Fruit fly (Drosophila melanogaster) whole organism, embryonic: ENCODE measurements around the gene CG31627.

Experiments used
- Atf6 ChIP-seq: fragments of 200-800 bp; sonication (Bioruptor generic); IDR thresholded peaks from 2 replicates; pipeline ENCODE4 v1.3.6; 2022; ENCODE audit warnings: missing biosample characterization, missing genetic modification characterization
- B-H1 ChIP-seq: fragments of 200-800 bp; sonication (Bioruptor generic); IDR thresholded peaks from 3 replicates; pipeline ENCODE4 v1.3.6; 2022; ENCODE audit warnings: missing biosample characterization, missing genetic modification characterization
- CG12236 ChIP-seq: fragments of 200-800 bp; sonication (Bioruptor generic); optimal IDR thresholded peaks from 2 replicates; lab custom pipeline; 2016; ENCODE audit warnings: missing biosample characterization, missing genetic modification characterization
- CG12391 ChIP-seq: fragments of 200-800 bp; sonication (Bioruptor generic); optimal IDR thresholded peaks from 3 replicates; lab custom pipeline; 2018; ENCODE audit warnings: missing biosample characterization, mild to moderate bottlenecking, missing genetic modification characterization, moderate library complexity
- CG12744 ChIP-seq: fragments of 200-800 bp; sonication (Bioruptor generic); optimal IDR thresholded peaks from 2 replicates; lab custom pipeline; 2016; ENCODE audit warnings: missing biosample characterization, missing genetic modification characterization
- CG13424 ChIP-seq: fragments of 200-800 bp; sonication (Bioruptor generic); optimal IDR thresholded peaks from 2 replicates; lab custom pipeline; 2019; ENCODE audit warnings: missing biosample characterization, mild to moderate bottlenecking, missing genetic modification characterization, moderate library complexity
- CG13894 ChIP-seq: fragments of 200-800 bp; sonication (Bioruptor generic); optimal IDR thresholded peaks from 3 replicates; lab custom pipeline; 2018; ENCODE audit warnings: missing biosample characterization, mild to moderate bottlenecking, missing genetic modification characterization, moderate library complexity
- CG15011 ChIP-seq: fragments of 200-800 bp; sonication (Bioruptor generic); optimal IDR thresholded peaks from 3 replicates; lab custom pipeline; 2018; ENCODE audit warnings: missing biosample characterization, mild to moderate bottlenecking, missing genetic modification characterization
- CG1529 ChIP-seq: fragments of 200-800 bp; sonication (Bioruptor generic); optimal IDR thresholded peaks from 3 replicates; lab custom pipeline; 2018; ENCODE audit warnings: missing biosample characterization, missing genetic modification characterization
- CG2678 ChIP-seq: fragments of 200-800 bp; sonication (Bioruptor generic); optimal IDR thresholded peaks from 3 replicates; lab custom pipeline; 2019; ENCODE audit warnings: missing biosample characterization, mild to moderate bottlenecking, missing genetic modification characterization, moderate library complexity
- CG30020 ChIP-seq: fragments of 200-800 bp; optimal IDR thresholded peaks from 2 replicates; lab custom pipeline; 2019; ENCODE audit warnings: missing biosample characterization, mild to moderate bottlenecking, missing genetic modification characterization, moderate library complexity
- CG4360 ChIP-seq: fragments of 200-800 bp; sonication (Bioruptor generic); IDR thresholded peaks from 2 replicates; pipeline ENCODE4 v1.3.6; 2022; ENCODE audit warnings: missing biosample characterization, missing genetic modification characterization
- CG43689 ChIP-seq: fragments of 200-800 bp; sonication (Bioruptor generic); IDR thresholded peaks from 2 replicates; pipeline ENCODE4 v1.3.6; 2022; ENCODE audit warnings: missing biosample characterization, missing genetic modification characterization
- CG4617 ChIP-seq: fragments of 200-800 bp; sonication (Bioruptor generic); optimal IDR thresholded peaks from 3 replicates; lab custom pipeline; 2016; ENCODE audit warnings: missing biosample characterization, missing genetic modification characterization, borderline replicate concordance
- Dad ChIP-seq: fragments of 200-800 bp; sonication (Bioruptor generic); optimal IDR thresholded peaks from 3 replicates; lab custom pipeline; 2016; ENCODE audit warnings: missing biosample characterization, missing genetic modification characterization
- Dref ChIP-seq: fragments of 200-800 bp; sonication (Bioruptor generic); IDR thresholded peaks from 2 replicates; pipeline ENCODE4 v1.3.6; 2022; ENCODE audit warnings: missing biosample characterization, missing genetic modification characterization
- GATAe ChIP-seq: fragments of 200-800 bp; sonication (Bioruptor generic); conservative IDR thresholded peaks from 2 replicates; pipeline ENCODE4 v1.3.6; 2022; ENCODE audit warnings: missing biosample characterization, missing genetic modification characterization
- HHEX ChIP-seq: fragments of 200-800 bp; sonication (Bioruptor generic); optimal IDR thresholded peaks from 3 replicates; lab custom pipeline; 2017; ENCODE audit warnings: missing biosample characterization, mild to moderate bottlenecking, missing genetic modification characterization, missing genetic modification reagents
- Hr3 ChIP-seq: fragments of 200-800 bp; sonication (Bioruptor generic); optimal IDR thresholded peaks from 3 replicates; lab custom pipeline; 2016; ENCODE audit warnings: missing biosample characterization, missing genetic modification characterization
- Hr78 ChIP-seq, 2 experiments: fragments of 200-800 bp in 1 of 2; fragments of >200 bp in 1 of 2; sonication (Bioruptor generic) in 1 of 2; optimal IDR thresholded peaks; 2 replicates each; lab custom pipeline; 2017 to 2019; ENCODE audit warnings: missing biosample characterization in 2 of 2, missing genetic modification characterization in 2 of 2, mild to moderate bottlenecking in 1 of 2, moderate library complexity in 1 of 2
- Lhr ChIP-seq: fragments of 200-800 bp; sonication (Bioruptor generic); optimal IDR thresholded peaks from 3 replicates; lab custom pipeline; 2017; ENCODE audit warnings: mild to moderate bottlenecking, missing biosample characterization, missing genetic modification reagents, missing genetic modification characterization
- NC2α ChIP-seq: fragments of 200-800 bp; sonication (Bioruptor generic); optimal IDR thresholded peaks from 2 replicates; lab custom pipeline; 2016; ENCODE audit warnings: missing biosample characterization, missing genetic modification characterization
- Nf-YC ChIP-seq: fragments of 200-800 bp; optimal IDR thresholded peaks from 3 replicates; lab custom pipeline; 2019; ENCODE audit warnings: missing biosample characterization, mild to moderate bottlenecking, missing genetic modification characterization, moderate library complexity
- Ssrp ChIP-seq: fragments of 200-800 bp; sonication (Bioruptor generic); optimal IDR thresholded peaks from 2 replicates; lab custom pipeline; 2018; ENCODE audit warnings: missing biosample characterization, mild to moderate bottlenecking, missing genetic modification characterization, moderate library complexity
- TFAM ChIP-seq: fragments of 200-800 bp; sonication (Bioruptor generic); optimal IDR thresholded peaks from 2 replicates; lab custom pipeline; 2017; ENCODE audit warnings: missing biosample characterization, missing genetic modification characterization, inconsistent platforms
- Usf ChIP-seq: fragments of 200-800 bp; sonication (Bioruptor generic); optimal IDR thresholded peaks from 2 replicates; lab custom pipeline; 2017; ENCODE audit warnings: missing genotype, missing biosample characterization, missing genetic modification characterization
- amos ChIP-seq: fragments of 200-800 bp; sonication (Bioruptor generic); IDR thresholded peaks from 2 replicates; pipeline ENCODE4 v1.3.6; 2022; ENCODE audit warnings: missing biosample characterization, missing genetic modification characterization; ENCODE audit not compliant: partially characterized antibody
- ato ChIP-seq: fragments of 200-800 bp; sonication (Bioruptor generic); IDR thresholded peaks from 2 replicates; pipeline ENCODE4 v1.3.6; 2022; ENCODE audit warnings: missing biosample characterization, missing genetic modification characterization; ENCODE audit not compliant: partially characterized antibody
- btn ChIP-seq: fragments of 200-800 bp; sonication (Bioruptor generic); optimal IDR thresholded peaks from 2 replicates; lab custom pipeline; 2016; ENCODE audit warnings: missing biosample characterization, missing genetic modification characterization
- crp ChIP-seq, 2 experiments: fragments of 200-800 bp; sonication (Bioruptor generic); optimal IDR thresholded peaks; 2 replicates in 1 of 2; 3 replicates in 1 of 2; lab custom pipeline; 2017; ENCODE audit warnings: missing biosample characterization in 2 of 2, missing genetic modification characterization in 2 of 2, mild to moderate bottlenecking in 1 of 2, moderate library complexity in 1 of 2
- cwo ChIP-seq: fragments of 200-800 bp; sonication (Bioruptor generic); optimal IDR thresholded peaks from 3 replicates; lab custom pipeline; 2017; ENCODE audit warnings: missing biosample characterization, missing genetic modification characterization, mild to moderate bottlenecking, moderate library complexity, missing genetic modification reagents
- exex ChIP-seq: fragments of 200-800 bp; sonication (Bioruptor generic); optimal IDR thresholded peaks from 4 replicates; lab custom pipeline; 2018; ENCODE audit warnings: missing biosample characterization, mild to moderate bottlenecking, missing genetic modification characterization, moderate library complexity
- gcm2 ChIP-seq: fragments of 200-800 bp; sonication (Bioruptor generic); optimal IDR thresholded peaks from 2 replicates; lab custom pipeline; 2016; ENCODE audit warnings: missing biosample characterization, missing genetic modification characterization
- grau ChIP-seq: fragments of 200-800 bp; optimal IDR thresholded peaks from 3 replicates; lab custom pipeline; 2019; ENCODE audit warnings: missing biosample characterization, mild to moderate bottlenecking, missing genetic modification characterization, moderate library complexity
- ham ChIP-seq: fragments of 200-800 bp; sonication (Bioruptor generic); IDR thresholded peaks from 2 replicates; pipeline ENCODE4 v1.3.6; 2022; ENCODE audit warnings: missing biosample characterization, missing genetic modification characterization
- her ChIP-seq: fragments of 200-800 bp; sonication (Bioruptor generic); optimal IDR thresholded peaks from 2 replicates; lab custom pipeline; 2016; ENCODE audit warnings: missing biosample characterization, missing genetic modification characterization
- inv ChIP-seq: fragments of 200-800 bp; sonication (Bioruptor generic); IDR thresholded peaks from 2 replicates; pipeline ENCODE4 v1.3.6; 2022; ENCODE audit warnings: missing biosample characterization, missing genetic modification characterization; ENCODE audit not compliant: partially characterized antibody
- klu ChIP-seq: fragments of 200-800 bp; sonication (Bioruptor generic); IDR thresholded peaks from 2 replicates; pipeline ENCODE4 v1.3.6; 2022; ENCODE audit warnings: missing biosample characterization, missing genetic modification characterization
- lilli ChIP-seq: fragments of 200-800 bp; sonication (Bioruptor generic); optimal IDR thresholded peaks from 3 replicates; lab custom pipeline; 2016; ENCODE audit warnings: missing biosample characterization, missing genetic modification characterization
- lola ChIP-seq, 3 experiments: fragments of >200 bp in 2 of 3; fragments of 200-800 bp in 1 of 3; sonication (Bioruptor generic) in 1 of 3; optimal IDR thresholded peaks; 2 replicates each; lab custom pipeline; 2017 to 2019; ENCODE audit warnings: missing biosample characterization in 3 of 3, missing genetic modification characterization in 3 of 3, mild to moderate bottlenecking in 1 of 3, moderate library complexity in 1 of 3
- nau ChIP-seq: fragments of 200-800 bp; sonication (Bioruptor generic); optimal IDR thresholded peaks from 3 replicates; lab custom pipeline; 2017; ENCODE audit warnings: missing biosample characterization, mild to moderate bottlenecking, missing genetic modification characterization, missing genetic modification reagents
- nerfin-1 ChIP-seq: fragments of 200-800 bp; sonication (Bioruptor generic); optimal IDR thresholded peaks from 3 replicates; lab custom pipeline; 2019; ENCODE audit warnings: missing biosample characterization, mild to moderate bottlenecking, missing genetic modification characterization, moderate library complexity
- odd ChIP-seq: fragments of 200-800 bp; sonication (Bioruptor generic); optimal IDR thresholded peaks from 2 replicates; lab custom pipeline; 2017; ENCODE audit warnings: missing biosample characterization, mild to moderate bottlenecking, missing genetic modification characterization
- p53 ChIP-seq: fragments of 200-800 bp; sonication (Bioruptor generic); optimal IDR thresholded peaks from 2 replicates; lab custom pipeline; 2016; ENCODE audit warnings: missing biosample characterization, missing genetic modification characterization
- pnt ChIP-seq: fragments of 200-800 bp; sonication (Bioruptor generic); optimal IDR thresholded peaks from 3 replicates; lab custom pipeline; 2016; ENCODE audit warnings: missing biosample characterization, missing genetic modification characterization
- salm ChIP-seq: fragments of 200-800 bp; sonication (Bioruptor generic); optimal IDR thresholded peaks from 2 replicates; lab custom pipeline; 2018; ENCODE audit warnings: missing biosample characterization, mild to moderate bottlenecking, missing genetic modification characterization
- sr ChIP-seq: fragments of 200-800 bp; sonication (Bioruptor generic); IDR thresholded peaks from 3 replicates; pipeline ENCODE4 v1.3.6; 2022; ENCODE audit warnings: missing biosample characterization, missing genetic modification characterization
- ssp ChIP-seq: fragments of 200-800 bp; sonication (Bioruptor generic); IDR thresholded peaks from 2 replicates; pipeline ENCODE4 v1.3.6; 2022; ENCODE audit warnings: missing biosample characterization, missing genetic modification characterization
- sug ChIP-seq: fragments of 200-800 bp; optimal IDR thresholded peaks from 2 replicates; lab custom pipeline; 2019; ENCODE audit warnings: missing biosample characterization, mild to moderate bottlenecking, missing genetic modification characterization, moderate library complexity
- trem ChIP-seq: fragments of 200-800 bp; optimal IDR thresholded peaks from 3 replicates; lab custom pipeline; 2019; ENCODE audit warnings: missing biosample characterization, mild to moderate bottlenecking, missing genetic modification characterization, moderate library complexity

Gene CG31627

dm6 chr2L:21149053-21149452 lies 24.0 kb upstream of the CG31627 start (continued):
- TF ChIP-seq inv (GFP tag; lab: Robert Waterston, UW): 0 out of 2 replicates have a peak, but pooled peaks have one; percentile 24
- no peak for TF ChIP-seq salm
- TF ChIP-seq Usf (GFP tag; lab: Kevin White, UChicago): no peak
- peak; percentile 53 for TF ChIP-seq ssp
- TF ChIP-seq crp (GFP tag; optimal IDR thresholded peaks at IDR 0.05; lab: Kevin White, UChicago): peak in 1 of 2 experiments; percentile 10
- TF ChIP-seq CG12236: no peak
- no peak for TF ChIP-seq odd
- no peak for TF ChIP-seq Nf-YC
- peak; percentile 51 for TF ChIP-seq sug
- TF ChIP-seq ham (GFP tag; lab: Robert Waterston, UW): no peak
- TF ChIP-seq TFAM (GFP tag; lab: Kevin White, UChicago): no peak
- peak; percentile 67 for TF ChIP-seq trem (tag; lab: Kevin White, UChicago)
- peak; percentile 74 for TF ChIP-seq amos (GFP tag; lab: Robert Waterston, UW)
- peak; percentile 35 for TF ChIP-seq her
- no peak for TF ChIP-seq cwo (GFP tag; lab: Kevin White, UChicago)
- TF ChIP-seq CG43689: no peak
- TF ChIP-seq CG4617: no peak
- TF ChIP-seq NC2α: no peak
- TF ChIP-seq ato (GFP tag; lab: Robert Waterston, UW): peak; percentile 69
- peak; percentile 27 for TF ChIP-seq nerfin-1
- no peak for TF ChIP-seq pnt (GFP tag; lab: Kevin White, UChicago)
- TF ChIP-seq CG1529 (GFP tag; lab: Kevin White, UChicago): no peak
- TF ChIP-seq GATAe (GFP tag; lab: Robert Waterston, UW): peak; percentile 90
- peak in 1 of 3 experiments; percentile 24 for TF ChIP-seq lola (GFP tag; optimal IDR thresholded peaks at IDR 0.05; lab: Kevin White, UChicago)
- peak; percentile 63 for TF ChIP-seq grau (tag; lab: Kevin White, UChicago)
- peak; percentile 41 for TF ChIP-seq nau
- peak; percentile 70 for TF ChIP-seq Lhr
- peak; percentile 52; the same call in 1 of the 2 replicates for TF ChIP-seq Atf6 (GFP tag; lab: Robert Waterston, UW)
- TF ChIP-seq lilli (GFP tag; lab: Kevin White, UChicago): peak; percentile 47
- peak; percentile 27 for TF ChIP-seq exex
- peak; percentile 37 for TF ChIP-seq CG13424 (tag; lab: Kevin White, UChicago)
- no peak for TF ChIP-seq Ssrp (tag; lab: Kevin White, UChicago)
- no peak for TF ChIP-seq Hr78 (GFP tag; optimal IDR thresholded peaks at IDR 0.05; lab: Kevin White, UChicago)
- peak; percentile 53 for TF ChIP-seq HHEX (GFP tag; lab: Kevin White, UChicago)
- TF ChIP-seq CG12744: peak; percentile 12
- no peak for TF ChIP-seq klu
- peak; percentile 71 for TF ChIP-seq CG13894 (tag; lab: Kevin White, UChicago)
- no peak; the same call in 2 of the 3 replicates for TF ChIP-seq B-H1
- no peak for TF ChIP-seq Dad
- TF ChIP-seq gcm2: no peak
- TF ChIP-seq Hr3 (GFP tag; lab: Kevin White, UChicago): peak; percentile 41
- TF ChIP-seq btn (GFP tag; lab: Kevin White, UChicago): no peak
- peak; percentile 83 for TF ChIP-seq Dref
- no peak for TF ChIP-seq sr (GFP tag; lab: Robert Waterston, UW)
- TF ChIP-seq CG12391: peak; percentile 74
- no peak for TF ChIP-seq p53 (GFP tag; lab: Kevin White, UChicago)
- TF ChIP-seq CG4360 (GFP tag; lab: Robert Waterston, UW): no peak
- TF ChIP-seq CG30020: peak; percentile 59
- no peak for TF ChIP-seq CG15011 (GFP tag; lab: Kevin White, UChicago)
- peak; percentile 64 for TF ChIP-seq CG2678 (tag; lab: Kevin White, UChicago)
